Fruit fly (Drosophila melanogaster) whole organism, embryonic: ENCODE data around the gene CG5255.
A peak's percentile ranks its signal among the peaks of the same experiment; 100 is the strongest.

ENCODE experiments used
- Blimp-1 ChIP-seq: fragments of 200-800 bp; sonication (Bioruptor generic); optimal IDR thresholded peaks from 3 replicates; lab custom pipeline; 2018; ENCODE audit warnings: missing biosample characterization, missing genetic modification characterization, mild to moderate bottlenecking, moderate library complexity, missing genetic modification reagents
- CG10209 ChIP-seq: fragments of 200-800 bp; sonication (Bioruptor generic); optimal IDR thresholded peaks from 3 replicates; lab custom pipeline; 2017; ENCODE audit warnings: missing biosample characterization, mild to moderate bottlenecking, missing genetic modification characterization, missing genetic modification reagents
- CG1024 ChIP-seq: fragments of 200-800 bp; sonication (Bioruptor generic); IDR thresholded peaks from 2 replicates; pipeline ENCODE4 v1.3.6; 2022; ENCODE audit warnings: missing biosample characterization, missing genetic modification characterization
- CG10267 ChIP-seq: fragments of 200-800 bp; sonication (Bioruptor generic); optimal IDR thresholded peaks from 2 replicates; lab custom pipeline; 2018; ENCODE audit warnings: missing biosample characterization, mild to moderate bottlenecking, missing genetic modification characterization, moderate library complexity
- CG1233 ChIP-seq: fragments of 200-800 bp; sonication (Bioruptor generic); optimal IDR thresholded peaks from 4 replicates; lab custom pipeline; 2018; ENCODE audit warnings: missing biosample characterization, mild to moderate bottlenecking, missing genetic modification characterization
- CG12659 ChIP-seq: fragments of 200-800 bp; sonication (Bioruptor generic); optimal IDR thresholded peaks from 3 replicates; lab custom pipeline; 2017; ENCODE audit warnings: mild to moderate bottlenecking, missing biosample characterization, missing genetic modification reagents, missing genetic modification characterization
- CG12942 ChIP-seq: fragments of 200-800 bp; sonication (Bioruptor generic); optimal IDR thresholded peaks from 3 replicates; lab custom pipeline; 2016; ENCODE audit warnings: missing biosample characterization, missing genetic modification characterization
- CG15269 ChIP-seq: fragments of 200-800 bp; sonication (Bioruptor generic); optimal IDR thresholded peaks from 2 replicates; lab custom pipeline; 2018; ENCODE audit warnings: missing biosample characterization, mild to moderate bottlenecking, missing genetic modification characterization, moderate library complexity
- CG2116 ChIP-seq: fragments of 200-800 bp; sonication (Bioruptor generic); optimal IDR thresholded peaks from 3 replicates; lab custom pipeline; 2018; ENCODE audit warnings: missing biosample characterization, mild to moderate bottlenecking, missing genetic modification characterization
- CG2875 ChIP-seq: fragments of 200-800 bp; sonication (Bioruptor generic); optimal IDR thresholded peaks from 2 replicates; lab custom pipeline; 2017; ENCODE audit warnings: missing biosample characterization, mild to moderate bottlenecking, missing genetic modification characterization, missing genetic modification reagents
- CG33213 ChIP-seq: fragments of 200-800 bp; sonication (Bioruptor generic); optimal IDR thresholded peaks from 3 replicates; lab custom pipeline; 2016; ENCODE audit warnings: missing biosample characterization, missing genetic modification characterization
- CG3847 ChIP-seq: fragments of 200-800 bp; sonication (Bioruptor generic); IDR thresholded peaks from 2 replicates; pipeline ENCODE4 v1.3.6; 2022; ENCODE audit warnings: missing biosample characterization, missing genetic modification characterization
- CG4282 ChIP-seq: fragments of 200-800 bp; sonication (Bioruptor generic); optimal IDR thresholded peaks from 2 replicates; lab custom pipeline; 2016; ENCODE audit warnings: missing biosample characterization, missing genetic modification characterization
- CG4404 ChIP-seq: fragments of 200-800 bp; sonication (Bioruptor generic); IDR thresholded peaks from 2 replicates; pipeline ENCODE4 v1.3.6; 2022; ENCODE audit warnings: missing biosample characterization, missing genetic modification characterization
- CG4617 ChIP-seq: fragments of 200-800 bp; sonication (Bioruptor generic); optimal IDR thresholded peaks from 3 replicates; lab custom pipeline; 2016; ENCODE audit warnings: missing biosample characterization, missing genetic modification characterization, borderline replicate concordance
- CG6175 ChIP-seq: fragments of 200-800 bp; sonication (Bioruptor generic); IDR thresholded peaks from 3 replicates; pipeline ENCODE4 v1.3.6; 2022; ENCODE audit warnings: missing biosample characterization, missing genetic modification characterization
- CG6272 ChIP-seq: fragments of 200-800 bp; sonication (Bioruptor generic); IDR thresholded peaks from 2 replicates; pipeline ENCODE4 v1.3.6; 2022; ENCODE audit warnings: missing biosample characterization, missing genetic modification characterization
- CG6765 ChIP-seq: fragments of 200-800 bp; sonication (Bioruptor generic); optimal IDR thresholded peaks from 3 replicates; lab custom pipeline; 2017; ENCODE audit warnings: missing biosample characterization, mild to moderate bottlenecking, missing genetic modification characterization
- CTCF ChIP-seq: fragments of 200-800 bp; sonication (Bioruptor generic); optimal IDR thresholded peaks from 2 replicates; lab custom pipeline; 2017; ENCODE audit warnings: missing biosample characterization, mild to moderate bottlenecking, missing genetic modification characterization, moderate library complexity
- Deaf1 ChIP-seq: fragments of 200-800 bp; optimal IDR thresholded peaks from 3 replicates; lab custom pipeline; 2019; ENCODE audit warnings: missing biosample characterization, mild to moderate bottlenecking, missing genetic modification characterization, moderate library complexity
- Dref ChIP-seq: fragments of 200-800 bp; sonication (Bioruptor generic); IDR thresholded peaks from 2 replicates; pipeline ENCODE4 v1.3.6; 2022; ENCODE audit warnings: missing biosample characterization, missing genetic modification characterization
- E2f1 ChIP-seq: fragments of 200-800 bp; sonication (Bioruptor generic); IDR thresholded peaks from 2 replicates; pipeline ENCODE4 v1.3.6; 2022; ENCODE audit warnings: missing biosample characterization, missing genetic modification characterization
- Hr51 ChIP-seq, 2 experiments: fragments of 200-800 bp; sonication (Bioruptor generic); optimal IDR thresholded peaks; 2 replicates in 1 of 2; 3 replicates in 1 of 2; lab custom pipeline; 2016 to 2018; ENCODE audit warnings: missing biosample characterization in 2 of 2, missing genetic modification characterization in 2 of 2, mild to moderate bottlenecking in 1 of 2, moderate library complexity in 1 of 2
- NfI ChIP-seq: fragments of 200-800 bp; sonication (Bioruptor generic); optimal IDR thresholded peaks from 3 replicates; lab custom pipeline; 2018; ENCODE audit warnings: missing biosample characterization, mild to moderate bottlenecking, missing genetic modification characterization, moderate library complexity
- Optix ChIP-seq: fragments of 200-800 bp; sonication (Bioruptor generic); IDR thresholded peaks from 3 replicates; pipeline ENCODE4 v1.3.6; 2022; ENCODE audit warnings: missing biosample characterization, missing genetic modification characterization
- PHDP ChIP-seq: fragments of 200-800 bp; sonication (Bioruptor generic); optimal IDR thresholded peaks from 3 replicates; lab custom pipeline; 2018; ENCODE audit warnings: missing biosample characterization, mild to moderate bottlenecking, missing genetic modification characterization, moderate library complexity
- Spps ChIP-seq: fragments of 200-800 bp; sonication (Bioruptor generic); optimal IDR thresholded peaks from 2 replicates; lab custom pipeline; 2018; ENCODE audit warnings: missing biosample characterization, mild to moderate bottlenecking, missing genetic modification characterization
- Trl ChIP-seq, 3 experiments: fragments of >200 bp in 2 of 3; fragments of 200-800 bp in 1 of 3; sonication (Bioruptor generic) in 1 of 3; optimal IDR thresholded peaks; 2 replicates in 1 of 3; 3 replicates in 2 of 3; lab custom pipeline; 2016 to 2017; ENCODE audit warnings: missing biosample characterization in 1 of 3, missing genetic modification characterization in 1 of 3
- ci ChIP-seq: fragments of 200-800 bp; sonication (Bioruptor generic); IDR thresholded peaks from 3 replicates; pipeline ENCODE4 v1.3.6; 2022; ENCODE audit warnings: missing biosample characterization, missing genetic modification characterization
- da ChIP-seq: fragments of 200-800 bp; sonication (Bioruptor generic); optimal IDR thresholded peaks from 2 replicates; lab custom pipeline; 2016; ENCODE audit warnings: missing biosample characterization, missing genetic modification characterization
- dati ChIP-seq: fragments of 200-800 bp; sonication (Bioruptor generic); IDR thresholded peaks from 2 replicates; pipeline ENCODE4 v1.3.6; 2022; ENCODE audit warnings: missing biosample characterization, missing genetic modification characterization
- emc ChIP-seq: fragments of 200-800 bp; sonication (Bioruptor generic); optimal IDR thresholded peaks from 2 replicates; lab custom pipeline; 2016; ENCODE audit warnings: missing biosample characterization, missing genetic modification characterization
- fd102C ChIP-seq: fragments of 200-800 bp; sonication (Bioruptor generic); optimal IDR thresholded peaks from 2 replicates; lab custom pipeline; 2018; ENCODE audit warnings: missing biosample characterization, mild to moderate bottlenecking, missing genetic modification characterization, moderate library complexity
- fd3F ChIP-seq: fragments of 200-800 bp; sonication (Bioruptor generic); optimal IDR thresholded peaks from 2 replicates; lab custom pipeline; 2018; ENCODE audit warnings: missing biosample characterization, mild to moderate bottlenecking, missing genetic modification characterization, moderate library complexity
- fd64A ChIP-seq: fragments of 200-800 bp; sonication (Bioruptor generic); optimal IDR thresholded peaks from 3 replicates; lab custom pipeline; 2018; ENCODE audit warnings: missing biosample characterization, mild to moderate bottlenecking, missing genetic modification characterization
- fd96Cb ChIP-seq: fragments of 200-800 bp; sonication (Bioruptor generic); optimal IDR thresholded peaks from 2 replicates; lab custom pipeline; 2018; ENCODE audit warnings: missing biosample characterization, mild to moderate bottlenecking, missing genetic modification characterization, moderate library complexity
- fru ChIP-seq: fragments of >200 bp; optimal IDR thresholded peaks from 2 replicates; lab custom pipeline; 2017
- gcm ChIP-seq: fragments of 200-800 bp; sonication (Bioruptor generic); optimal IDR thresholded peaks from 2 replicates; lab custom pipeline; 2019; ENCODE audit warnings: missing biosample characterization, mild to moderate bottlenecking, missing genetic modification characterization, moderate library complexity
- hkb ChIP-seq, 2 experiments: fragments of 200-800 bp in 1 of 2; fragments of >200 bp in 1 of 2; sonication (Bioruptor generic) in 1 of 2; IDR thresholded peaks in 1 of 2; optimal IDR thresholded peaks in 1 of 2; 2 replicates each; pipeline versions ENCODE4 v1.3.6 to Lab custom; 2017 to 2022; ENCODE audit warnings: missing biosample characterization in 1 of 2, missing genetic modification characterization in 1 of 2
- lov ChIP-seq, 2 experiments: fragments of 200-800 bp in 1 of 2; fragments of >200 bp in 1 of 2; sonication (Bioruptor generic) in 1 of 2; IDR thresholded peaks in 1 of 2; optimal IDR thresholded peaks in 1 of 2; 2 replicates in 1 of 2; 3 replicates in 1 of 2; pipeline versions ENCODE4 v1.3.6 to Lab custom; 2017 to 2022; ENCODE audit warnings: missing biosample characterization in 1 of 2, missing genetic modification characterization in 1 of 2
- mam ChIP-seq: fragments of 200-800 bp; sonication (Bioruptor generic); optimal IDR thresholded peaks from 3 replicates; lab custom pipeline; 2016; ENCODE audit warnings: missing biosample characterization, missing genetic modification characterization
- org-1 ChIP-seq: fragments of 200-800 bp; sonication (Bioruptor generic); optimal IDR thresholded peaks from 2 replicates; lab custom pipeline; 2017; ENCODE audit warnings: missing biosample characterization, missing genetic modification characterization
- phol ChIP-seq: fragments of 200-800 bp; sonication (Bioruptor generic); optimal IDR thresholded peaks from 3 replicates; lab custom pipeline; 2018; ENCODE audit warnings: missing biosample characterization, mild to moderate bottlenecking, missing genetic modification characterization, moderate library complexity
- run ChIP-seq: fragments of 200-800 bp; sonication (Bioruptor generic); optimal IDR thresholded peaks from 3 replicates; lab custom pipeline; 2018; ENCODE audit warnings: missing biosample characterization, mild to moderate bottlenecking, missing genetic modification characterization
- schlank ChIP-seq: fragments of 200-800 bp; sonication (Bioruptor generic); optimal IDR thresholded peaks from 2 replicates; lab custom pipeline; 2018; ENCODE audit warnings: missing biosample characterization, mild to moderate bottlenecking, missing genetic modification characterization
- slbo ChIP-seq: fragments of 200-800 bp; sonication (Bioruptor generic); IDR thresholded peaks from 2 replicates; pipeline ENCODE4 v1.3.6; 2022; ENCODE audit warnings: missing biosample characterization, missing genetic modification characterization
- sug ChIP-seq: fragments of 200-800 bp; optimal IDR thresholded peaks from 2 replicates; lab custom pipeline; 2019; ENCODE audit warnings: missing biosample characterization, mild to moderate bottlenecking, missing genetic modification characterization, moderate library complexity
- unc-4 ChIP-seq: fragments of 200-800 bp; sonication (Bioruptor generic); IDR thresholded peaks from 2 replicates; pipeline ENCODE4 v1.3.6; 2022; ENCODE audit warnings: missing biosample characterization, missing genetic modification characterization; ENCODE audit not compliant: partially characterized antibody

CG5255 gene

DNA sequence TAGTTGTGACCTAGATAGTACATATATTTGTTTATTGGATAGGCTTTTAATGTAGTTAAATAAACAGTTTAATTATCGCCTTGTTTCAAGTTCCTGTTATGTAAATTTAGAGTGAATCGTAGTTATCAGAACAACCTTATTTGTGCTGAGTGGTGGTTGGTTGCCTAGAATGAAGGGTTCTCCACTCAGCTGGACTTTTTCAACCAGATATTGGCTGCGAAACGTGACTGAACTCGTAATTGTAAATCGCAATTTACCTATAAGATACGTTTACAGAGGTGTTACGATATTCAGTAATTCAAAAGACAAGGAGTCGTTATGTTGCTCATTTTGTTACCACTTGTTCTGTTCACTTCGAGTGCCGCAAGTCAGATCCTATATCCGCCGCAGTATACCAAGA lies at the start of gene CG5255:
TSS of gene CG5255 (plus strand) at position 301 of the 400 bp plus-strand sequence.
- TF ChIP-seq Deaf1 (tag; lab: Kevin White, UChicago) (no peak), fru (lab: Kevin White, UChicago) (no peak), Dref (no peak), phol (tag; lab: Kevin White, UChicago) (no peak), Trl (optimal IDR thresholded peaks at IDR 0.05; lab: Kevin White, UChicago) (no peak), Trl (GFP tag; optimal IDR thresholded peaks at IDR 0.05; lab: Kevin White, UChicago) (no peak), fd102C (GFP tag; lab: Kevin White, UChicago) (no peak), CG6765 (GFP tag; lab: Kevin White, UChicago) (no peak), CG12942 (GFP tag; lab: Kevin White, UChicago) (no peak), Spps (no peak), run (no peak)
- TF ChIP-seq, all 482 proteins: peak for 0

- TF ChIP-seq da (GFP tag; lab: Kevin White, UChicago): no peak
- TF ChIP-seq Hr51 (GFP tag; optimal IDR thresholded peaks at IDR 0.05; lab: Kevin White, UChicago): no peak
- TF ChIP-seq fd64A (GFP tag; lab: Kevin White, UChicago): no peak
- TF ChIP-seq dati (GFP tag; lab: Robert Waterston, UW): no peak
- no peak for TF ChIP-seq fd3F (GFP tag; lab: Kevin White, UChicago)
- TF ChIP-seq CG15269 (tag; lab: Kevin White, UChicago): no peak
- no peak for TF ChIP-seq Blimp-1 (GFP tag; lab: Kevin White, UChicago)
- TF ChIP-seq unc-4 (GFP tag; lab: Robert Waterston, UW): no peak
- TF ChIP-seq CG4282 (GFP tag; lab: Kevin White, UChicago): no peak
- TF ChIP-seq Optix: no peak
- TF ChIP-seq CG10267 (tag; lab: Kevin White, UChicago): peak; percentile 64
- TF ChIP-seq slbo (GFP tag; lab: Robert Waterston, UW): no peak
- TF ChIP-seq CG3847: peak; percentile 32; the same call in 1 of the 2 replicates
- TF ChIP-seq CG12659 (GFP tag; lab: Kevin White, UChicago): no peak
- no peak for TF ChIP-seq mam (GFP tag; lab: Kevin White, UChicago)
- TF ChIP-seq gcm: no peak
- TF ChIP-seq CG6272 (GFP tag; lab: Robert Waterston, UW): no peak
- no peak for TF ChIP-seq CG1233 (GFP tag; lab: Kevin White, UChicago)
- no peak for TF ChIP-seq org-1 (GFP tag; lab: Kevin White, UChicago)
- TF ChIP-seq ci (GFP tag; lab: Robert Waterston, UW): no peak
- TF ChIP-seq CTCF (GFP tag; lab: Kevin White, UChicago): peak; percentile 4
- no peak for TF ChIP-seq NfI (GFP tag; lab: Kevin White, UChicago)
- peak; percentile 78 for TF ChIP-seq hkb (optimal IDR thresholded peaks at IDR 0.05; lab: Kevin White, UChicago)
- TF ChIP-seq hkb (GFP tag; IDR thresholded peaks at IDR 0.05; lab: Robert Waterston, UW): no peak
- peak; percentile 51 for TF ChIP-seq CG4617 (GFP tag; lab: Kevin White, UChicago)
- peak; percentile 61 for TF ChIP-seq CG2116 (GFP tag; lab: Kevin White, UChicago)
- TF ChIP-seq lov (optimal IDR thresholded peaks at IDR 0.05; lab: Kevin White, UChicago): no peak
- TF ChIP-seq lov (GFP tag; IDR thresholded peaks at IDR 0.05; lab: Robert Waterston, UW): no peak
- no peak for TF ChIP-seq emc (GFP tag; lab: Kevin White, UChicago)
- TF ChIP-seq sug (tag; lab: Kevin White, UChicago): no peak
- no peak for TF ChIP-seq CG10209
- no peak for TF ChIP-seq fd96Cb
- TF ChIP-seq CG1024 (GFP tag; lab: Robert Waterston, UW): no peak
- TF ChIP-seq CG4404 (GFP tag; lab: Robert Waterston, UW): no peak
- no peak for TF ChIP-seq schlank (tag; lab: Kevin White, UChicago)
- TF ChIP-seq CG6175 (GFP tag; lab: Robert Waterston, UW): no peak
- TF ChIP-seq CG33213 (GFP tag; lab: Kevin White, UChicago): no peak
- no peak for TF ChIP-seq PHDP (tag; lab: Kevin White, UChicago)
- TF ChIP-seq E2f1: 0 out of 2 replicates have a peak, but pooled peaks have one; percentile 22
- TF ChIP-seq CG2875: no peak
Observed at dm6 chr3R:17087977-17088618, 49.6 kb upstream of the CG5255 start, which contains the start of gene cal1. TSS of gene cal1 (plus strand) at chr3R:17088280.
